Fruit fly (Drosophila melanogaster) whole organism, embryonic: ENCODE data around the gene CG43880.

Experiments
- CG15269 ChIP-seq: fragments of 200-800 bp; sonication (Bioruptor generic); optimal IDR thresholded peaks from 2 replicates; lab custom pipeline; 2018; ENCODE audit warnings: missing biosample characterization, mild to moderate bottlenecking, missing genetic modification characterization, moderate library complexity
- CG18619 ChIP-seq: fragments of 200-800 bp; sonication (Bioruptor generic); optimal IDR thresholded peaks from 3 replicates; lab custom pipeline; 2017; ENCODE audit warnings: missing biosample characterization, mild to moderate bottlenecking, missing genetic modification characterization
- CG8281 ChIP-seq: fragments of 200-800 bp; sonication (Bioruptor generic); optimal IDR thresholded peaks from 2 replicates; lab custom pipeline; 2018; ENCODE audit warnings: missing biosample characterization, mild to moderate bottlenecking, missing genetic modification characterization, moderate library complexity
- Fer2 ChIP-seq: fragments of 200-800 bp; sonication (Bioruptor generic); optimal IDR thresholded peaks from 2 replicates; lab custom pipeline; 2018; ENCODE audit warnings: missing biosample characterization, mild to moderate bottlenecking, missing genetic modification characterization, moderate library complexity
- MESR4 ChIP-seq: fragments of 200-800 bp; sonication (Bioruptor generic); optimal IDR thresholded peaks from 2 replicates; lab custom pipeline; 2018; ENCODE audit warnings: missing biosample characterization, mild to moderate bottlenecking, missing genetic modification characterization, moderate library complexity
- Poxn ChIP-seq: fragments of 200-800 bp; sonication (Bioruptor generic); IDR thresholded peaks from 2 replicates; pipeline ENCODE4 v1.3.6; 2022; ENCODE audit warnings: missing biosample characterization, missing genetic modification characterization
- Sox102F ChIP-seq: fragments of 200-800 bp; sonication (Bioruptor generic); optimal IDR thresholded peaks from 2 replicates; lab custom pipeline; 2018; ENCODE audit warnings: missing biosample characterization, mild to moderate bottlenecking, missing genetic modification characterization, moderate library complexity
- btn ChIP-seq: fragments of 200-800 bp; sonication (Bioruptor generic); optimal IDR thresholded peaks from 2 replicates; lab custom pipeline; 2016; ENCODE audit warnings: missing biosample characterization, missing genetic modification characterization
- chinmo ChIP-seq: fragments of 200-800 bp; sonication (Bioruptor generic); IDR thresholded peaks from 4 replicates; pipeline ENCODE4 v1.3.6; 2022; ENCODE audit warnings: missing biosample characterization, missing genetic modification characterization; ENCODE audit not compliant: partially characterized antibody
- ken ChIP-seq: fragments of 200-800 bp; sonication (Bioruptor generic); IDR thresholded peaks from 3 replicates; pipeline ENCODE4 v1.3.6; 2022; ENCODE audit warnings: missing biosample characterization, missing genetic modification characterization
- tio ChIP-seq: fragments of 200-800 bp; sonication (Bioruptor generic); optimal IDR thresholded peaks from 2 replicates; lab custom pipeline; 2017; ENCODE audit warnings: missing biosample characterization, missing genetic modification characterization, inconsistent platforms
- vvl ChIP-seq: fragments of 200-800 bp; sonication (Bioruptor generic); IDR thresholded peaks from 2 replicates; pipeline ENCODE4 v1.3.6; 2022; ENCODE audit warnings: missing biosample characterization, missing genetic modification characterization

DNA sequence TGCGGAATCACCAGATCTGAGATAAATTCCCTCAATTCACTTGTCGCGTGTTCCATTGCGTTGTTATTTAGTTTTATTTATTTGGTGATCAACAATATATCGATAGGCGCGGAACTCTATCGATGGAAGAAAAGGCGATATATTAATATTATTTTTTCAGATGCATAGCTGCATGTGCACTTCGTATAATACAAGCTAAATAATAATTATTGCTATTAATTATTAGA lies 32.3 kb upstream of the CG43880 start, which contains the start of gene Pop4:
- TF ChIP-seq CG18619 (GFP tag; lab: Kevin White, UChicago) (no peak), ken (no peak), Fer2 (tag; lab: Kevin White, UChicago) (no peak), chinmo (no peak), Poxn (no peak), tio (no peak), vvl (GFP tag; lab: Robert Waterston, UW) (no peak), MESR4 (GFP tag; lab: Kevin White, UChicago) (no peak), btn (GFP tag; lab: Kevin White, UChicago) (no peak), Sox102F (GFP tag; lab: Kevin White, UChicago) (no peak), CG8281 (tag; lab: Kevin White, UChicago) (no peak), CG15269 (tag; lab: Kevin White, UChicago) (no peak)
